Worm (Caenorhabditis elegans) whole organism, L3 larva: Measurements from ENCODE around the gene F21C10.9.

Experiments used
- R02D3.7 ChIP-seq: fragments of 150-350 bp; optimal IDR thresholded peaks from 2 replicates; lab custom pipeline; 2014; ENCODE audit warnings: missing biosample characterization, missing genetic modification characterization
- ZK546.5 ChIP-seq: sonication (generic microtip); optimal IDR thresholded peaks from 2 replicates; lab custom pipeline; 2017; ENCODE audit warnings: missing biosample characterization, missing genetic modification characterization
- aly-2 ChIP-seq: fragments of 150-350 bp; optimal IDR thresholded peaks from 2 replicates; lab custom pipeline; 2014; ENCODE audit warnings: missing biosample characterization, missing genetic modification characterization
- ama-1 ChIP-seq: fragments of 150-350 bp; optimal IDR thresholded peaks from 2 replicates; lab custom pipeline; 2018
- ceh-28 ChIP-seq: fragments of 150-350 bp; optimal IDR thresholded peaks from 2 replicates; lab custom pipeline; 2014; ENCODE audit warnings: missing biosample characterization, missing genetic modification reagents, missing genetic modification characterization
- ceh-9 ChIP-seq: sonication (generic microtip); optimal IDR thresholded peaks from 2 replicates; lab custom pipeline; 2018; ENCODE audit warnings: missing biosample characterization, missing genetic modification characterization
- daf-12 ChIP-seq: fragments of 150-350 bp; optimal IDR thresholded peaks from 2 replicates; lab custom pipeline; 2014; ENCODE audit warnings: missing biosample characterization, missing genetic modification reagents, missing genetic modification characterization
- egl-27 ChIP-seq: sonication (generic microtip); optimal IDR thresholded peaks from 4 replicates; lab custom pipeline; 2017; ENCODE audit warnings: missing biosample characterization, missing genetic modification reagents, missing genetic modification characterization
- elt-1 ChIP-seq: fragments of 150-350 bp; optimal IDR thresholded peaks from 2 replicates; lab custom pipeline; 2014; ENCODE audit warnings: missing biosample characterization, missing genetic modification characterization
- elt-2 ChIP-seq: sonication (generic microtip); optimal IDR thresholded peaks from 2 replicates; lab custom pipeline; 2016; ENCODE audit warnings: missing genetic modification reagents, mild to moderate bottlenecking, missing genetic modification characterization, missing compliant biosample characterization
- elt-3 ChIP-seq, 3 experiments: fragments of 150-350 bp in 1 of 3; sonication (generic microtip) in 2 of 3; optimal IDR thresholded peaks; 2 replicates in 2 of 3; 4 replicates in 1 of 3; lab custom pipeline; 2014 to 2017; ENCODE audit warnings: missing biosample characterization in 3 of 3, missing genetic modification characterization in 3 of 3
- eor-1 ChIP-seq, 2 experiments: fragments of 150-350 bp; optimal IDR thresholded peaks; 2 replicates each; lab custom pipeline; 2014 to 2018; ENCODE audit warnings: missing biosample characterization in 2 of 2, missing genetic modification characterization in 2 of 2
- fkh-10 ChIP-seq: sonication (generic microtip); optimal IDR thresholded peaks from 2 replicates; lab custom pipeline; 2017; ENCODE audit warnings: missing biosample characterization, missing genetic modification reagents, missing genetic modification characterization
- fkh-2 ChIP-seq: fragments of 150-350 bp; optimal IDR thresholded peaks from 2 replicates; lab custom pipeline; 2014; ENCODE audit warnings: missing biosample characterization, missing genetic modification reagents, missing genetic modification characterization
- fos-1 ChIP-seq: fragments of 150-350 bp; optimal IDR thresholded peaks from 2 replicates; lab custom pipeline; 2014; ENCODE audit warnings: missing biosample characterization, missing genetic modification characterization
- hmg-11 ChIP-seq: sonication (generic microtip); optimal IDR thresholded peaks from 2 replicates; lab custom pipeline; 2016; ENCODE audit warnings: missing genetic modification characterization, missing compliant biosample characterization
- jun-1 ChIP-seq: fragments of 150-350 bp; optimal IDR thresholded peaks from 2 replicates; lab custom pipeline; 2014; ENCODE audit warnings: missing biosample characterization, missing genetic modification reagents, missing genetic modification characterization
- lin-15B ChIP-seq: fragments of 150-350 bp; optimal IDR thresholded peaks from 2 replicates; lab custom pipeline; 2014; ENCODE audit warnings: missing biosample characterization, missing genetic modification characterization
- lin-39 ChIP-seq: fragments of 150-350 bp; optimal IDR thresholded peaks from 2 replicates; lab custom pipeline; 2018; ENCODE audit warnings: missing biosample characterization, missing genetic modification reagents, missing genetic modification characterization
- lsy-12 ChIP-seq: sonication (generic microtip); optimal IDR thresholded peaks from 2 replicates; lab custom pipeline; 2016; ENCODE audit warnings: mild to moderate bottlenecking, missing genetic modification characterization, missing compliant biosample characterization
- mdl-1 ChIP-seq: fragments of 150-350 bp; optimal IDR thresholded peaks from 2 replicates; lab custom pipeline; 2014; ENCODE audit warnings: missing biosample characterization, missing genetic modification characterization
- mml-1 ChIP-seq: fragments of 150-350 bp; sonication (generic microtip); optimal IDR thresholded peaks from 3 replicates; lab custom pipeline; 2014; ENCODE audit warnings: missing biosample characterization, missing genetic modification characterization
- nfya-1 ChIP-seq: sonication (generic microtip); optimal IDR thresholded peaks from 2 replicates; lab custom pipeline; 2017; ENCODE audit warnings: missing genetic modification characterization, mild to moderate bottlenecking, missing compliant biosample characterization, antibody characterized with exemption, moderate library complexity; ENCODE audit not compliant: insufficient read depth
- nhr-11 ChIP-seq: fragments of 150-350 bp; optimal IDR thresholded peaks from 2 replicates; lab custom pipeline; 2014; ENCODE audit warnings: missing biosample characterization, missing genetic modification characterization
- nhr-12 ChIP-seq: fragments of 150-350 bp; optimal IDR thresholded peaks from 2 replicates; lab custom pipeline; 2014; ENCODE audit warnings: missing biosample characterization, missing genetic modification characterization
- nhr-23 ChIP-seq: fragments of 150-350 bp; optimal IDR thresholded peaks from 2 replicates; lab custom pipeline; 2014; ENCODE audit warnings: missing biosample characterization, missing genetic modification reagents, missing genetic modification characterization
- nhr-237 ChIP-seq: fragments of 150-350 bp; optimal IDR thresholded peaks from 2 replicates; lab custom pipeline; 2014; ENCODE audit warnings: missing biosample characterization, missing genetic modification characterization
- nhr-25 ChIP-seq: sonication (generic microtip); optimal IDR thresholded peaks from 2 replicates; lab custom pipeline; 2017; ENCODE audit warnings: missing biosample characterization, missing genetic modification characterization
- nhr-28 ChIP-seq: fragments of 150-350 bp; optimal IDR thresholded peaks from 2 replicates; lab custom pipeline; 2014; ENCODE audit warnings: missing biosample characterization, missing genetic modification characterization
- nhr-43 ChIP-seq: sonication (generic microtip); optimal IDR thresholded peaks from 2 replicates; lab custom pipeline; 2016; ENCODE audit warnings: mild to moderate bottlenecking, missing genetic modification characterization, missing compliant biosample characterization; ENCODE audit not compliant: poor library complexity, severe bottlenecking
- nhr-76 ChIP-seq: fragments of 150-350 bp; sonication (generic microtip); optimal IDR thresholded peaks from 5 replicates; lab custom pipeline; 2014; ENCODE audit warnings: missing biosample characterization, missing genetic modification characterization
- nhr-77 ChIP-seq: fragments of 150-350 bp; optimal IDR thresholded peaks from 2 replicates; lab custom pipeline; 2014; ENCODE audit warnings: missing biosample characterization, missing genetic modification characterization
- pha-4 ChIP-seq: fragments of 150-350 bp; optimal IDR thresholded peaks from 2 replicates; lab custom pipeline; 2014; ENCODE audit warnings: missing biosample characterization, missing genetic modification reagents, missing genetic modification characterization
- pqm-1 ChIP-seq: fragments of 150-350 bp; optimal IDR thresholded peaks from 2 replicates; lab custom pipeline; 2017; ENCODE audit warnings: missing biosample characterization, missing genetic modification characterization, inconsistent platforms
- sea-2 ChIP-seq: fragments of 150-350 bp; sonication (generic microtip); optimal IDR thresholded peaks from 4 replicates; lab custom pipeline; 2014; ENCODE audit warnings: missing biosample characterization, missing genetic modification reagents, missing genetic modification characterization
- skn-1 ChIP-seq: fragments of 150-350 bp; optimal IDR thresholded peaks from 2 replicates; lab custom pipeline; 2014; ENCODE audit warnings: missing biosample characterization, missing genetic modification characterization
- snpc-4 ChIP-seq: fragments of 150-350 bp; optimal IDR thresholded peaks from 2 replicates; lab custom pipeline; 2014; ENCODE audit warnings: missing biosample characterization, missing genetic modification characterization
- unc-39 ChIP-seq: sonication (generic microtip); optimal IDR thresholded peaks from 4 replicates; lab custom pipeline; 2017; ENCODE audit warnings: missing biosample characterization, missing genetic modification characterization
- unc-62 ChIP-seq: fragments of 150-350 bp; sonication (generic microtip); optimal IDR thresholded peaks from 4 replicates; lab custom pipeline; 2014; ENCODE audit warnings: missing biosample characterization, missing genetic modification reagents, missing genetic modification characterization
- zag-1 ChIP-seq: fragments of 150-350 bp; optimal IDR thresholded peaks from 2 replicates; lab custom pipeline; 2014; ENCODE audit warnings: missing biosample characterization, missing genetic modification characterization
- ztf-11 ChIP-seq: fragments of 150-350 bp; optimal IDR thresholded peaks from 2 replicates; lab custom pipeline; 2014; ENCODE audit warnings: missing biosample characterization, missing genetic modification characterization

The F21C10.9 gene

DNA sequence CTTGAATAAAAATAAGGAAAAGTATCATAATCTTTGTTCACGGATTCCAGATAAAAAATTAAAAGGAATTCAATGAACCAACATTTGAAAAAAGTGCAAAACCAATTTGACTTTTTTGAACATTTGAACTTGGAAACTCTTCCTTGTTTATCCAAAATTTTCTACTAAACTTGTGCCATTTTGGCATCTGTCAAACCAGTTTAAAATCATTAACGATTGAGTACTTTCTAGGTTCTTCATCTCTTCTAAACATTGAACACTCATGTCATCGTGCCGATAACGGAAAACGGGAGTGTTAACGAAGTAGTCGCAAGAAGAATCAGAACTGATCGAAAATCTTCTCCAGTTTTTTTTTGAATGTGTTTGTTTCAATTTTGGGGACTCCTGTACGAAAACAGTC is 14.2 kb downstream of the F21C10.9 start:
- no peak for TF ChIP-seq nfya-1
- no peak for TF ChIP-seq zag-1 (tag; lab: Kevin White, UChicago)
- no peak for TF ChIP-seq elt-1 (tag; lab: Kevin White, UChicago)
- peak; percentile 11 for TF ChIP-seq nhr-43
- no peak for TF ChIP-seq ama-1
- no peak for TF ChIP-seq fkh-2 (tag; lab: Kevin White, UChicago)
- TF ChIP-seq mdl-1 (tag; lab: Kevin White, UChicago) = no peak
- no peak for TF ChIP-seq nhr-28 (tag; lab: Kevin White, UChicago)
- peak; percentile 12 for TF ChIP-seq nhr-25 (tag; lab: Kevin White, UChicago)
- no peak for TF ChIP-seq ZK546.5 (tag; lab: Kevin White, UChicago)
- TF ChIP-seq lin-39 (tag; lab: Kevin White, UChicago) = no peak
- TF ChIP-seq elt-2 = no peak
- no peak for TF ChIP-seq sea-2 (GFP tag; lab: Kevin White, UChicago)
- no peak for TF ChIP-seq aly-2 (tag; lab: Kevin White, UChicago)
- TF ChIP-seq nhr-11 (tag; lab: Kevin White, UChicago) = no peak
- TF ChIP-seq lin-15B (tag; lab: Kevin White, UChicago) = no peak
- no peak for TF ChIP-seq fkh-10 (GFP tag; lab: Kevin White, UChicago)
- TF ChIP-seq nhr-23 (tag; lab: Kevin White, UChicago) = peak; percentile 37
- TF ChIP-seq egl-27 = no peak
- no peak for TF ChIP-seq pqm-1 (tag; lab: Kevin White, UChicago)
- TF ChIP-seq, all 47 proteins: peak for 3

DNA sequence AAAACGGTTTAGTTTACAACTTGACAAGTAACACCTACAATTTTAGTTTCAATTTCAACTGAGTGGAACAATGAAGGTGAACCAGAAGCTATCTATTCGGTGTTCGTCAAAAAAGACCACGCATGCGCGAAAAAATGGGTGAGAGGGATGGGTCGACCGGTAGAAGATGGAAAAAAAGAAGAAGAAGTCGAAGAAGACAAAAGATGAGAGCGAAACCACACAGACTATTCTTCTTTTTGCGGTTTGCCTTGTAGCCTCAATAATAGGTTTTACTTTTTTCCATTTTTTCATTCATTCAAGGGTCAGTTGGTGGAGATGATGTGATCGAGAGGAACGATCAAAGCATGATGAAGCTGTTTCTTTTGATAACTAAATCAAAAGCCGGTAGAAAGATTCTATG is 16.1 kb downstream of the F21C10.9 start:
- TF ChIP-seq nhr-25 (tag; lab: Kevin White, UChicago) (peak; percentile 32), nhr-23 (tag; lab: Kevin White, UChicago) (peak; percentile 3), nhr-76 (tag; lab: Kevin White, UChicago) (no peak)

DNA sequence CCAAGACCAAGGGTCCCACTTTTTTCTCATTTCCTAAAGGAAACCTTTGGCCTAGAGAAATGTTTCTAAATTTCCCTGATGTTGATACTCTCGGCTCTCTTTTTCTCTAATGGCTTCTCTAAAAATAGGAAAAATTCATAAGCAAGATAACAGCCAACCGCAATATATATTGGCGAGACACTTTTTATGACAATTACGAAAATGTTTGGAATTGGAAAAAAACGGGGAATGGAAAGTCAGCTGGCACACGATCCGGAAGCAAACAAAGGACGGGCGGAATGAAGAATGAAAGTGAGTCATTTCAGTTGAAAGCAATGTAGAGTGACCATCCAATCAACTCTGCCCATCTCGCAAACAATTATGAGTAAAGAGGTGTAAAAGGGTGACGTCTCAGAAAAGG is 17.1 kb downstream of the F21C10.9 start:
- TF ChIP-seq unc-62 (no peak), lsy-12 (tag; lab: Kevin White, UChicago) (no peak), nfya-1 (peak; percentile 38), pha-4 (tag; lab: Kevin White, UChicago) (peak; percentile 75), R02D3.7 (tag; lab: Kevin White, UChicago) (no peak), jun-1 (tag; lab: Kevin White, UChicago) (peak; percentile 2), elt-2 (peak; percentile 67), pqm-1 (tag; lab: Kevin White, UChicago) (peak; percentile 80)

DNA sequence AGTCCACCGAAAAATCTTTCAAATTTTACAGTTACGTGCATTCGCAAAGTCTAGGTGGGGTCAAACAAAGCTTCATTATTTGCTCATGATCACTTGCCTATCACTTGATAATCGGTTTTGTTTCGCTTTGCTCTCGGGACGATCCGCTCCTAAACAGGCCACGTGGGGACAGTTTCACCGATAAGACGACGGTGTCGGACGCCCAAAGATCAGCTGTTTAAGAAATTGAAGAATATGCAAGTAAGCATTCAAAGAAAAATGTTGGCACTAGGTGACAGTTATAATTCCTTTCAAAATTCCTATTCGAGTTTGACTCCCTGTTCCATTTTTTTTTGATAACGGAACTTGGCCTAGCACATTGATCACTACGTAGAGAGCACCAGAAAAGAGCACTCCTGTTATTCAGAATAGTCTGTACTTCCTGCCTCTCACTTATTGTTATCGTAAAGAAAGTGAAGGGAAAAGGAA is 18.5 kb downstream of the F21C10.9 start:
- TF ChIP-seq jun-1 (tag; lab: Kevin White, UChicago) (peak; percentile 68), elt-2 (peak; percentile 99), nhr-237 (tag; lab: Kevin White, UChicago) (no peak), pqm-1 (tag; lab: Kevin White, UChicago) (peak; percentile 93), pha-4 (tag; lab: Kevin White, UChicago) (peak; percentile 62)
- TF ChIP-seq, all 47 proteins: peak for 4

DNA sequence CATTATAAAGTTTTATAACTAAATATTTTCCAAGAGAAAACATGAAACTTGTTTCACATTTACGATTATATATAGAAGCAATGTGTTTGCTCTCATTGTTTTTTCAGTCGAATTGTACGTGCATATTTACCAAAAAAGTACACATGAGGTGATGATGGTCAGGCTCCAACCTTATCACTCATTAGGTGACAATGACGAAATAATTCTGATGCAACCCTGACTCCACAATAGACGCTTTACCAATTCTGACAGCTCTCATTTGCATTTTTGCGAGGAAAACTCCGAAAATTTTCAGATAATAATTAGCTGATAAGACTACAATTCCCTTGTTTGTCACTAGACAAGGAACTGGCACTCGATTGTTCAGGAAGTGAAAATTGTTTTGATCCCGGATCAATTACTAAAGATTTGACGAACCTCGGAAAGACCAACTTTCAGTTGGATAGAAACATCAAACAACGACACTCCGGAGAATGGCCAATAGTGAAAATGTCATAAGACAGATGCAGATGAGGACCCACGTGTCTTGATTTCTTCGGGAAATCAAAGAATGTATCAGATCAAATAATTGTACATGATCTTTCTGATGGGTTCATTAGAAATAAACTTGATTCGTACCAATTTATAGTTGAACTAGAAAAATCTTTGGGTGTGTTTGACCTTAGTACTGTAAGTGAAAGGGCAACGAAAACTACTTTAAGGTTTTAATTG is 19.5 kb downstream of the F21C10.9 start:
- TF ChIP-seq nhr-25 (tag; lab: Kevin White, UChicago) = peak; percentile 1
- no peak for TF ChIP-seq mml-1
- no peak for TF ChIP-seq fos-1 (tag; lab: Kevin White, UChicago)
- TF ChIP-seq aly-2 (tag; lab: Kevin White, UChicago) = no peak
- peak; percentile 43 for TF ChIP-seq skn-1 (tag; lab: Kevin White, UChicago)
- TF ChIP-seq lin-15B (tag; lab: Kevin White, UChicago) = no peak
- no peak for TF ChIP-seq nhr-237 (tag; lab: Kevin White, UChicago)
- TF ChIP-seq lin-39 (tag; lab: Kevin White, UChicago) = no peak
- peak; percentile 46 for TF ChIP-seq nhr-43
- no peak for TF ChIP-seq egl-27
- no peak for TF ChIP-seq nhr-11 (tag; lab: Kevin White, UChicago)
- TF ChIP-seq nhr-76 (tag; lab: Kevin White, UChicago) = no peak
- no peak for TF ChIP-seq ztf-11 (tag; lab: Kevin White, UChicago)
- no peak for TF ChIP-seq hmg-11
- no peak for TF ChIP-seq nhr-77 (tag; lab: Kevin White, UChicago)
- TF ChIP-seq R02D3.7 (tag; lab: Kevin White, UChicago) = no peak
- peak; percentile 68 for TF ChIP-seq pqm-1 (tag; lab: Kevin White, UChicago)
- no peak for TF ChIP-seq pha-4 (tag; lab: Kevin White, UChicago)
- no peak for TF ChIP-seq zag-1 (tag; lab: Kevin White, UChicago)
- no peak for TF ChIP-seq snpc-4
- no peak for TF ChIP-seq lsy-12 (tag; lab: Kevin White, UChicago)
- TF ChIP-seq ceh-9 (tag; lab: Kevin White, UChicago) = no peak
- no peak for TF ChIP-seq nhr-12 (tag; lab: Kevin White, UChicago)
- TF ChIP-seq fkh-2 (tag; lab: Kevin White, UChicago) = no peak
- TF ChIP-seq unc-39 (tag; lab: Kevin White, UChicago) = no peak
- no peak for TF ChIP-seq eor-1 (tag; optimal IDR thresholded peaks at IDR 0.05; lab: Kevin White, UChicago)
- no peak for TF ChIP-seq elt-3 (tag; optimal IDR thresholded peaks at IDR 0.05; lab: Kevin White, UChicago)
- peak; percentile 8 for TF ChIP-seq jun-1 (tag; lab: Kevin White, UChicago)
- TF ChIP-seq ceh-28 (tag; lab: Kevin White, UChicago) = no peak
- no peak for TF ChIP-seq daf-12
- no peak for TF ChIP-seq ama-1
- peak; percentile 95 for TF ChIP-seq elt-2
